Fruit fly (Drosophila melanogaster) whole organism, pupa: ENCODE data around the gene CG12560.
A peak's percentile ranks its signal among the peaks of the same experiment; 100 is the strongest.

Experiments used
- CG10348 ChIP-seq: fragments of 200-800 bp; sonication (Bioruptor generic); IDR thresholded peaks from 2 replicates; pipeline ENCODE4 v1.3.6; 2022; ENCODE audit warnings: missing biosample characterization, missing genetic modification characterization
- CG12605 ChIP-seq: fragments of 200-800 bp; sonication (Bioruptor generic); IDR thresholded peaks from 2 replicates; pipeline ENCODE4 v1.3.6; 2022; ENCODE audit warnings: missing biosample characterization, missing genetic modification characterization
- CG13204 ChIP-seq: fragments of 200-800 bp; sonication (Bioruptor generic); optimal IDR thresholded peaks from 2 replicates; lab custom pipeline; 2018; ENCODE audit warnings: missing biosample characterization, mild to moderate bottlenecking, missing genetic modification characterization, moderate library complexity
- CG14655 ChIP-seq: fragments of 200-800 bp; sonication (Bioruptor generic); optimal IDR thresholded peaks from 3 replicates; lab custom pipeline; 2017; ENCODE audit warnings: mild to moderate bottlenecking, missing biosample characterization, missing genetic modification reagents, missing genetic modification characterization
- CG15710 ChIP-seq: fragments of 200-800 bp; sonication (Bioruptor generic); optimal IDR thresholded peaks from 2 replicates; lab custom pipeline; 2018; ENCODE audit warnings: missing biosample characterization, mild to moderate bottlenecking, missing genetic modification characterization, moderate library complexity
- CG17806 ChIP-seq: fragments of 200-800 bp; sonication (Bioruptor generic); optimal IDR thresholded peaks from 2 replicates; lab custom pipeline; 2018; ENCODE audit warnings: missing biosample characterization, mild to moderate bottlenecking, missing genetic modification characterization, moderate library complexity
- CG32121 ChIP-seq: fragments of 200-800 bp; sonication (Bioruptor generic); IDR thresholded peaks from 2 replicates; pipeline ENCODE4 v1.3.6; 2022; ENCODE audit warnings: missing biosample characterization, missing genetic modification characterization
- CG34367 ChIP-seq: fragments of 200-800 bp; sonication (Bioruptor generic); optimal IDR thresholded peaks from 2 replicates; lab custom pipeline; 2018; ENCODE audit warnings: missing biosample characterization, mild to moderate bottlenecking, missing genetic modification characterization
- CG4496 ChIP-seq: fragments of 200-800 bp; sonication (Bioruptor generic); IDR thresholded peaks from 3 replicates; pipeline ENCODE4 v1.3.6; 2022; ENCODE audit warnings: missing biosample characterization, missing genetic modification characterization
- CG8159 ChIP-seq: fragments of 200-800 bp; sonication (Bioruptor generic); optimal IDR thresholded peaks from 3 replicates; lab custom pipeline; 2018; ENCODE audit warnings: missing biosample characterization, mild to moderate bottlenecking, missing genetic modification characterization, moderate library complexity
- CG8301 ChIP-seq: fragments of 200-800 bp; sonication (Bioruptor generic); optimal IDR thresholded peaks from 2 replicates; lab custom pipeline; 2018; ENCODE audit warnings: missing biosample characterization, mild to moderate bottlenecking, missing genetic modification characterization
- CG9948 ChIP-seq: fragments of 200-800 bp; sonication (Bioruptor generic); optimal IDR thresholded peaks from 2 replicates; lab custom pipeline; 2018; ENCODE audit warnings: missing biosample characterization, mild to moderate bottlenecking, missing genetic modification characterization, moderate library complexity
- D1 ChIP-seq: fragments of 200-800 bp; sonication (Bioruptor generic); optimal IDR thresholded peaks from 2 replicates; lab custom pipeline; 2018; ENCODE audit warnings: missing biosample characterization, mild to moderate bottlenecking, missing genetic modification characterization, moderate library complexity
- EcR ChIP-seq: fragments of 200-800 bp; sonication (Bioruptor generic); optimal IDR thresholded peaks from 3 replicates; lab custom pipeline; 2019; ENCODE audit warnings: missing biosample characterization, missing genetic modification characterization, mild to moderate bottlenecking, moderate library complexity, missing genetic modification reagents
- Ets98B ChIP-seq: fragments of 200-800 bp; sonication (Bioruptor generic); IDR thresholded peaks from 2 replicates; pipeline ENCODE4 v1.3.6; 2022; ENCODE audit warnings: missing biosample characterization, missing genetic modification characterization
- Pif1A ChIP-seq: fragments of 200-800 bp; sonication (Bioruptor generic); optimal IDR thresholded peaks from 3 replicates; lab custom pipeline; 2016; ENCODE audit warnings: missing biosample characterization, missing genetic modification characterization
- Pif1B ChIP-seq: fragments of 200-800 bp; sonication (Bioruptor generic); optimal IDR thresholded peaks from 3 replicates; lab custom pipeline; 2016; ENCODE audit warnings: missing biosample characterization, missing genetic modification characterization
- Snoo ChIP-seq: fragments of 200-800 bp; sonication (Bioruptor generic); optimal IDR thresholded peaks from 3 replicates; lab custom pipeline; 2017; ENCODE audit warnings: missing biosample characterization, mild to moderate bottlenecking, missing genetic modification characterization, inconsistent platforms
- fd96Ca ChIP-seq: fragments of 200-800 bp; sonication (Bioruptor generic); IDR thresholded peaks from 3 replicates; pipeline ENCODE4 v1.3.6; 2022; ENCODE audit warnings: missing biosample characterization, missing genetic modification characterization
- gl ChIP-seq: fragments of 200-800 bp; sonication (Bioruptor generic); optimal IDR thresholded peaks from 2 replicates; lab custom pipeline; 2018; ENCODE audit warnings: missing biosample characterization, mild to moderate bottlenecking, missing genetic modification characterization
- rn ChIP-seq: fragments of 200-800 bp; sonication (Bioruptor generic); IDR thresholded peaks from 2 replicates; pipeline ENCODE4 v1.3.6; 2022; ENCODE audit warnings: missing biosample characterization, missing genetic modification characterization

The CG12560 gene

DNA sequence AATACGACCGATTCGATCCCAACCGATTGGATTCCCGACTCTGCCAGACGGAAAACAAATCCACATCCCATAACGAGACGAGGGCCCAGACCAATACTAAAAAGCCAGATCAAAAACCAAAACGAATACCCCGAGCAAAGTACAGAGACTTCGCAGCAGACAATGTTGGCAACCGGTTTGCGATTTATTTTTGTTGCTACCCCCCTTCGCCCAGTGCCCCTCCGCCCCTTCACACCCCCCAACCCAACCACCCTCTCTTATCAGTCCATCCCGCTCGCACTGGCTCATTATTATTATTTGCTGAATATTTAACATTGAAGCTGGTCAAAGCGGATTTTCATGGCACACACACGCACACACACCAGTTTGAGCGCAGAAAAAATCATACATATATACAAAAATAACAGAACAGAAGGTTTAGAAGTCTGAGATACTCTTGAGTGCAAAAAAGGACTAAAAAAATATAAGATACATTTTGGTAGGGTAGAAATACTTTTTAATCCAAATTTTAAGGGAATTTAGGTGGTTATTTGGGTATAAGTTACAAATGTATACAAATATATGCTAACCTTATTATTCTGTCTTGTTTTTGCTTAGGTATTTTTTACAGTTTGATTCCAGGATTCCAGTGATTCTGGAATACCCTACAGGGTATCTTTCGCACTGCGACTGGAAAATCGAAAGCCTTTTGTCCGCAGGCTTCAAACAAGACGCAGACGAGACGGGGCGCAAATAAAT lies 35.6 kb downstream of the CG12560 start:
- peak; percentile 2 for TF ChIP-seq CG8301
- no peak for TF ChIP-seq CG12605 (GFP tag; lab: Robert Waterston, UW)
- TF ChIP-seq Pif1B (GFP tag; lab: Kevin White, UChicago): peak; percentile 6
- peak; percentile 49; the same call in 1 of the 3 replicates for TF ChIP-seq CG4496 (GFP tag; lab: Robert Waterston, UW)
- TF ChIP-seq Snoo: peak; percentile 65
- peak; percentile 77 for TF ChIP-seq EcR (GFP tag; lab: Kevin White, UChicago)
- TF ChIP-seq CG14655 (GFP tag; lab: Kevin White, UChicago): peak; percentile 44
- peak; percentile 45 for TF ChIP-seq CG15710
- TF ChIP-seq CG9948 (tag; lab: Kevin White, UChicago): peak; percentile 64
- TF ChIP-seq CG13204 (GFP tag; lab: Kevin White, UChicago): peak; percentile 77
- TF ChIP-seq CG8159 (tag; lab: Kevin White, UChicago): peak; percentile 52
- TF ChIP-seq fd96Ca: no peak
- peak; percentile 28 for TF ChIP-seq Pif1A
- TF ChIP-seq rn (GFP tag; lab: Robert Waterston, UW): no peak
- TF ChIP-seq CG17806 (tag; lab: Kevin White, UChicago): peak; percentile 41
- no peak for TF ChIP-seq CG10348 (GFP tag; lab: Robert Waterston, UW)
- no peak for TF ChIP-seq D1 (tag; lab: Kevin White, UChicago)
- TF ChIP-seq gl (tag; lab: Kevin White, UChicago): no peak
- TF ChIP-seq, all 21 proteins: peak for 12

DNA sequence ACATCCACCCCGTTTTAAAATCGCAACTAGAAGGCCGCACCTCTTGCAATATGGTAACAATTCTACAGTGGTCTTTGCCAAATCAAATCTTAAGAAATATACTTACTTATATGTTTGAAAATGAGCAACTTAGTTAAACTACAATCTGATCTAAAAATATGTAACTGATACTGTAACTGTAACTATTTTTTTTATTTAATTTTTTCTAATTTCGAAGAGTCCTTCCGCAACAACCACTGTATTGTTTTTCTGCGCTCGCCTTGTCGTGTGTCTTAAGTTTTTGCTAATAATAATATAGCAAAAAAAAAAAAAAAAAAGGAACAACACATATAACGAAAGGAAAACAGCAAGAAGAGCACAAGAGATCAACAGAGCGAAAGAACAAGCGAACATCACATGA lies 37.9 kb downstream of the CG12560 start:
- TF ChIP-seq CG17806 (tag; lab: Kevin White, UChicago): peak; percentile 47
- TF ChIP-seq CG9948 (tag; lab: Kevin White, UChicago): peak; percentile 66
- TF ChIP-seq rn (GFP tag; lab: Robert Waterston, UW): peak; percentile 31; the same call in 1 of the 2 replicates
- TF ChIP-seq CG4496 (GFP tag; lab: Robert Waterston, UW): peak; percentile 76
- TF ChIP-seq CG8159 (tag; lab: Kevin White, UChicago): peak; percentile 35
- no peak for TF ChIP-seq fd96Ca
- peak; percentile 62; the same call in 1 of the 2 replicates for TF ChIP-seq CG12605 (GFP tag; lab: Robert Waterston, UW)
- TF ChIP-seq CG15710: peak; percentile 56
- TF ChIP-seq CG34367 (tag; lab: Kevin White, UChicago): peak; percentile 47
- no peak for TF ChIP-seq CG13204 (GFP tag; lab: Kevin White, UChicago)
- peak; percentile 73 for TF ChIP-seq CG8301
- no peak for TF ChIP-seq EcR (GFP tag; lab: Kevin White, UChicago)
- TF ChIP-seq CG32121 (GFP tag; lab: Robert Waterston, UW): peak; percentile 44; the same call in 1 of the 2 replicates
- TF ChIP-seq Pif1A: peak; percentile 81
- TF ChIP-seq Snoo: no peak
- TF ChIP-seq CG14655 (GFP tag; lab: Kevin White, UChicago): peak; percentile 82
- TF ChIP-seq gl (tag; lab: Kevin White, UChicago): no peak
- peak; percentile 67 for TF ChIP-seq Pif1B (GFP tag; lab: Kevin White, UChicago)
- TF ChIP-seq CG10348 (GFP tag; lab: Robert Waterston, UW): no peak
- TF ChIP-seq Ets98B: peak; percentile 58
- no peak for TF ChIP-seq D1 (tag; lab: Kevin White, UChicago)

- no peak for TF ChIP-seq Ets98B
- TF ChIP-seq CG13204 (GFP tag; lab: Kevin White, UChicago): no peak
- TF ChIP-seq CG10348 (GFP tag; lab: Robert Waterston, UW): no peak
- TF ChIP-seq CG17806 (tag; lab: Kevin White, UChicago): no peak
- no peak for TF ChIP-seq CG15710
- no peak for TF ChIP-seq CG8301
- no peak for TF ChIP-seq D1 (tag; lab: Kevin White, UChicago)
- no peak for TF ChIP-seq gl (tag; lab: Kevin White, UChicago)
- TF ChIP-seq fd96Ca: no peak
- no peak for TF ChIP-seq CG14655 (GFP tag; lab: Kevin White, UChicago)
- TF ChIP-seq CG32121 (GFP tag; lab: Robert Waterston, UW): no peak
- no peak for TF ChIP-seq CG34367 (tag; lab: Kevin White, UChicago)
- no peak for TF ChIP-seq CG4496 (GFP tag; lab: Robert Waterston, UW)
- no peak for TF ChIP-seq EcR (GFP tag; lab: Kevin White, UChicago)
- no peak for TF ChIP-seq CG12605 (GFP tag; lab: Robert Waterston, UW)
- no peak for TF ChIP-seq Snoo
- TF ChIP-seq Pif1A: no peak
- TF ChIP-seq rn (GFP tag; lab: Robert Waterston, UW): no peak
- TF ChIP-seq Pif1B (GFP tag; lab: Kevin White, UChicago): no peak
- TF ChIP-seq CG9948 (tag; lab: Kevin White, UChicago): no peak
Measured at dm6 chr2L:7970001-7970400, 39.3 kb downstream of the CG12560 start.

- TF ChIP-seq CG9948 (tag; lab: Kevin White, UChicago): no peak
- no peak for TF ChIP-seq Snoo
- peak; percentile 19; the same call in 1 of the 3 replicates for TF ChIP-seq CG4496 (GFP tag; lab: Robert Waterston, UW)
- TF ChIP-seq CG12605 (GFP tag; lab: Robert Waterston, UW): no peak
Measured at dm6 chr2L:7969329-7969728, 39.9 kb downstream of the CG12560 start.

dm6 chr2L:7968054-7968453 lies 41.2 kb downstream of the CG12560 start:
- TF ChIP-seq CG9948 (tag; lab: Kevin White, UChicago) (peak; percentile 59), Pif1A (no peak), CG8301 (peak; percentile 57), CG8159 (tag; lab: Kevin White, UChicago) (peak; percentile 73), CG17806 (tag; lab: Kevin White, UChicago) (peak; percentile 43), CG14655 (GFP tag; lab: Kevin White, UChicago) (peak; percentile 64), D1 (tag; lab: Kevin White, UChicago) (peak; percentile 63), fd96Ca (no peak), EcR (GFP tag; lab: Kevin White, UChicago) (no peak), Pif1B (GFP tag; lab: Kevin White, UChicago) (no peak), Ets98B (peak; percentile 39; the same call in 1 of the 2 replicates), rn (GFP tag; lab: Robert Waterston, UW) (no peak), Snoo (no peak), CG10348 (GFP tag; lab: Robert Waterston, UW) (no peak), CG15710 (peak; percentile 32), gl (tag; lab: Kevin White, UChicago) (no peak), CG13204 (GFP tag; lab: Kevin White, UChicago) (no peak), CG34367 (tag; lab: Kevin White, UChicago) (no peak), CG4496 (GFP tag; lab: Robert Waterston, UW) (0 out of 3 replicates have a peak, but pooled peaks have one; percentile 23), CG32121 (GFP tag; lab: Robert Waterston, UW) (peak; percentile 41; the same call in 1 of the 2 replicates), CG12605 (GFP tag; lab: Robert Waterston, UW) (no peak)
- TF ChIP-seq, all 21 proteins: peak for 10
